Worm (Caenorhabditis elegans): ENCODE data around the gene B0563.6.

B0563.6 gene

DNA sequence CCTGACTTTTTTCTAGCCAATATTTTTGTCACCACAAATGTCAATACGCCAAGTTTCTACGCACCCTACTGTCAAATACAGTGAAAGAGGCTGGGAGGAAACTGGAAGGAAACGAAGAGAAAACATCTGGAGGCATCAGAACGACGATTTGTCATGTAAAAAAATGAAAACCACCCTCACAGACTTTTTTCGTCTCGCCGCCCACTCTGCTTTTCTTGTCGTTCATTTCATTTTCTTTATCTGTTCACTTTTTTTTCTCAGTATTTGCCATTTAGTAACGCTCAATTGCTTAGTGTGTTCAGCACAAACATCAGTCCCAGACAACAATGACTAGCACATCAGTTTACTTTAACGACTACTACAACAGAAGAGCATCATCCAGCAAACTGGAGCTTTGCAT, 8.3 kb downstream of the B0563.6 start, which contains the start of gene B0563.5:
Gene B0563.5 (plus strand): TSS at position 301 of the 400 bp plus-strand sequence.
- TF ChIP-seq lin-29 (GFP tag; IDR thresholded peaks at IDR 0.05): no peak
- peak; percentile 5 for TF ChIP-seq aha-1 (tag)

- peak; percentile 57 for TF ChIP-seq cey-2 (tag; optimal IDR thresholded peaks at IDR 0.05; ENCODE audit: borderline replicate concordance, insufficient read depth)
- no peak for TF ChIP-seq daf-12 (tag; optimal IDR thresholded peaks at IDR 0.05)
- no peak for TF ChIP-seq sdz-12 (GFP tag; optimal IDR thresholded peaks at IDR 0.05)
- no peak for TF ChIP-seq ztf-11 (tag; optimal IDR thresholded peaks at IDR 0.05)
- TF ChIP-seq ama-1 (optimal IDR thresholded peaks at IDR 0.05): no peak
- TF ChIP-seq ceh-28 (tag; optimal IDR thresholded peaks at IDR 0.05): no peak
- TF ChIP-seq aha-1 (tag): peak; percentile 91
- peak; percentile 3 for TF ChIP-seq dve-1 (tag; optimal IDR thresholded peaks at IDR 0.05; ENCODE audit: insufficient read depth)
- peak in 1 of 2 experiments; percentile 39 for TF ChIP-seq lsy-2 (tag; optimal IDR thresholded peaks at IDR 0.05)
- peak in 1 of 2 experiments; percentile 27 for TF ChIP-seq unc-62 (GFP tag; optimal IDR thresholded peaks at IDR 0.05 in 1 of 2)
- TF ChIP-seq unc-62 (tag; optimal IDR thresholded peaks at IDR 0.05): no peak
- TF ChIP-seq hlh-30 (tag; optimal IDR thresholded peaks at IDR 0.05; ENCODE audit: insufficient read depth): peak; percentile 32
- peak; percentile 70 for TF ChIP-seq nhr-28 (tag; optimal IDR thresholded peaks at IDR 0.05)
- peak; percentile 32 for TF ChIP-seq mxl-3 (GFP tag; optimal IDR thresholded peaks at IDR 0.05)
- TF ChIP-seq mdl-1 (tag; optimal IDR thresholded peaks at IDR 0.05): peak in 1 of 2 experiments; percentile 23
- peak; percentile 31 for TF ChIP-seq nhr-48 (tag; optimal IDR thresholded peaks at IDR 0.05)
- TF ChIP-seq zfp-3 (GFP tag; conservative IDR thresholded peaks at IDR 0.05): no peak
- TF ChIP-seq tra-1 (GFP tag; IDR thresholded peaks at IDR 0.05): peak; percentile 72
- peak; percentile 32; the same call in 1 of the 2 replicates for TF ChIP-seq dmd-6 (GFP tag; IDR thresholded peaks at IDR 0.05)
- TF ChIP-seq Y105C5A.15 (GFP tag; IDR thresholded peaks at IDR 0.05): no peak
- no peak for TF ChIP-seq pha-4 (GFP tag; IDR thresholded peaks at IDR 0.05)
- TF ChIP-seq pha-4 (tag; optimal IDR thresholded peaks at IDR 0.05): no peak
- no peak for TF ChIP-seq ceh-62 (tag; optimal IDR thresholded peaks at IDR 0.05)
- no peak for TF ChIP-seq unc-130 (GFP tag; optimal IDR thresholded peaks at IDR 0.05)
- TF ChIP-seq fkh-10 (GFP tag; optimal IDR thresholded peaks at IDR 0.05): no peak
- peak; percentile 68 for TF ChIP-seq hlh-11 (tag; optimal IDR thresholded peaks at IDR 0.05)
- no peak for TF ChIP-seq unc-39 (tag; optimal IDR thresholded peaks at IDR 0.05)
- TF ChIP-seq rbr-2 (tag; optimal IDR thresholded peaks at IDR 0.05): no peak
- no peak for TF ChIP-seq ztf-7 (tag; optimal IDR thresholded peaks at IDR 0.05)
- TF ChIP-seq lin-1 (GFP tag; IDR thresholded peaks at IDR 0.05): 0 out of 2 replicates have a peak, but pooled peaks have one; percentile 31
- no peak for TF ChIP-seq Y48G9A.11 (GFP tag; IDR thresholded peaks at IDR 0.05)
- peak; percentile 42; the same call in 1 of the 2 replicates for TF ChIP-seq ceh-20 (GFP tag; IDR thresholded peaks at IDR 0.05)
- TF ChIP-seq nhr-10 (tag; optimal IDR thresholded peaks at IDR 0.05): peak; percentile 8
These were observed 9.5 kb downstream of the B0563.6 start for ce11 chrX:9146953-9147352.

DNA sequence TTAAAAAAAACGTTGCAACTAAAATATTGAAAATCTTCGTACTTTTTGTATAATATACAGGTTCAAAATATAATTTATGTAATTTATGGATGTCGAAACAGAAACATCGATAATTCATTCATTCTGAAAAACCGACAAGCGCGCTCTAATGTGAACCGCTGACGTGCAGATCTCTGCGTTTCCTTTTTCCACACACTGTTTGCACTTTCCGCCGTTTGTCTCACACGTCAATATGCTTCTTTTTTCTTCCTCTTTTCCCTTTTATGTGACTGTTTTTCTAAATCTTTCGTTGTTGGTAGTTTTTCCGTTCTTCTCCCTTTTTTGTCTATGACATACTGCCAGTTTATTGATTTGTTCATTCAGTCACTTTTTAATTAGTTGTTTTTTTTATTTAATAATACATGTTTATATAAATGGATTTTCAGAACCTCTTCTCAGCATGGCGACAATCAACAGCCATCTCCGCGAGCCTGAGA, 12.8 kb downstream of the B0563.6 start, which contains the start of gene tmbi-4:
Gene tmbi-4 (plus strand): TSS at position 426 of the 476 bp plus-strand sequence.
- TF ChIP-seq mep-1 (tag; optimal IDR thresholded peaks at IDR 0.05) (peak; percentile 74), daf-8 (GFP tag; IDR thresholded peaks at IDR 0.05) (no peak), zag-1 (tag; optimal IDR thresholded peaks at IDR 0.05) (no peak), arid-1 (GFP tag; conservative IDR thresholded peaks at IDR 0.05) (no peak), ceh-62 (tag; optimal IDR thresholded peaks at IDR 0.05) (no peak), dmd-6 (GFP tag; IDR thresholded peaks at IDR 0.05) (peak; percentile 47), spr-3 (GFP tag; optimal IDR thresholded peaks at IDR 0.05) (no peak), unc-39 (tag; optimal IDR thresholded peaks at IDR 0.05) (no peak), mxl-2 (GFP tag; conservative IDR thresholded peaks at IDR 0.05) (no peak), lin-15B (tag; optimal IDR thresholded peaks at IDR 0.05) (no peak), jun-1 (tag; optimal IDR thresholded peaks at IDR 0.05) (no peak), Y75B8A.6 (GFP tag; IDR thresholded peaks at IDR 0.05) (no peak), egl-27 (tag; optimal IDR thresholded peaks at IDR 0.05) (no peak), skn-1 (tag; optimal IDR thresholded peaks at IDR 0.05) (no peak), ceh-32 (tag; optimal IDR thresholded peaks at IDR 0.05; ENCODE audit: poor library complexity) (no peak), nhr-102 (tag; optimal IDR thresholded peaks at IDR 0.05) (no peak), nhr-237 (tag; optimal IDR thresholded peaks at IDR 0.05) (no peak), spr-1 (tag; optimal IDR thresholded peaks at IDR 0.05) (no peak), aly-2 (tag; optimal IDR thresholded peaks at IDR 0.05) (no peak), mxl-3 (GFP tag; optimal IDR thresholded peaks at IDR 0.05) (peak; percentile 33), F49E8.2 (tag; optimal IDR thresholded peaks at IDR 0.05; ENCODE audit: borderline replicate concordance) (no peak)

Measured in whole organism, L4 larva.